Fruit fly (Drosophila melanogaster) Kc167 (cell line): Measurements from ENCODE around the gene Cad74A.

Experiments
- Myc ChIP-seq: fragments of >200 bp; optimal IDR thresholded peaks from 2 replicates; lab custom pipeline; 2017; ENCODE audit warnings: missing external identifiers
- Sin3A ChIP-seq: fragments of >200 bp; optimal IDR thresholded peaks from 2 replicates; lab custom pipeline; 2018; ENCODE audit warnings: missing external identifiers
- h ChIP-seq: fragments of >200 bp; optimal IDR thresholded peaks from 3 replicates; lab custom pipeline; 2018; ENCODE audit warnings: missing external identifiers
- insv ChIP-seq: fragments of >200 bp; optimal IDR thresholded peaks from 3 replicates; lab custom pipeline; 2018; ENCODE audit warnings: missing external identifiers
- psq ChIP-seq: fragments of >200 bp; optimal IDR thresholded peaks from 2 replicates; lab custom pipeline; 2017; ENCODE audit warnings: missing external identifiers
- ttk ChIP-seq: sonication (Bioruptor generic); optimal IDR thresholded peaks from 2 replicates; lab custom pipeline; 2017; ENCODE audit warnings: missing external identifiers

Gene Cad74A

dm6 chr3L:17379311-17379710, at the start of gene Cad74A:
Cad74A (minus strand) TSS chr3L:17379530.
- TF ChIP-seq insv (lab: Kevin White, UChicago): no peak
- no peak for TF ChIP-seq Myc (lab: Kevin White, UChicago)
- no peak for TF ChIP-seq ttk (lab: Kevin White, UChicago)

dm6 chr3L:17428779-17429178, 49.4 kb upstream of the Cad74A start, which contains the start of gene Gorab:
Gorab (minus strand) TSS chr3L:17428836.
- TF ChIP-seq ttk (lab: Kevin White, UChicago) (no peak), Myc (lab: Kevin White, UChicago) (no peak), insv (lab: Kevin White, UChicago) (no peak), Sin3A (no peak), h (no peak), psq (lab: Kevin White, UChicago) (no peak)

dm6 chr3L:17427013-17427412, 47.7 kb upstream of the Cad74A start, which contains the start of gene Polr3G:
Polr3G (minus strand) TSS chr3L:17427130.
- TF ChIP-seq h (no peak), ttk (lab: Kevin White, UChicago) (no peak), psq (lab: Kevin White, UChicago) (no peak), insv (lab: Kevin White, UChicago) (no peak), Myc (lab: Kevin White, UChicago) (no peak), Sin3A (no peak)

- no peak for TF ChIP-seq ttk (lab: Kevin White, UChicago)
- no peak for TF ChIP-seq Myc (lab: Kevin White, UChicago)
- TF ChIP-seq psq (lab: Kevin White, UChicago): no peak
- no peak for TF ChIP-seq h
- TF ChIP-seq insv (lab: Kevin White, UChicago): no peak
- TF ChIP-seq Sin3A: no peak
These were observed 45.9 kb upstream of the Cad74A start, which contains the start of the genes Sec3 and COX7B for dm6 chr3L:17425132-17425713. Sec3 (minus strand) TSS chr3L:17425217. COX7B (plus strand) TSS chr3L:17425477.

- TF ChIP-seq psq (lab: Kevin White, UChicago) (no peak), h (no peak), Sin3A (no peak), ttk (lab: Kevin White, UChicago) (no peak)
These were observed 42.0 kb upstream of the Cad74A start, which contains the start of gene blot for dm6 chr3L:17421319-17421718. blot (minus strand) TSS chr3L:17421514.

- TF ChIP-seq ttk (lab: Kevin White, UChicago): no peak
- TF ChIP-seq psq (lab: Kevin White, UChicago): no peak
- no peak for TF ChIP-seq Myc (lab: Kevin White, UChicago)
- TF ChIP-seq h: no peak
- no peak for TF ChIP-seq Sin3A
- TF ChIP-seq insv (lab: Kevin White, UChicago): no peak
These were observed 41.4 kb upstream of the Cad74A start for dm6 chr3L:17420610-17421194.

- TF ChIP-seq Sin3A: no peak
- no peak for TF ChIP-seq h
- TF ChIP-seq ttk (lab: Kevin White, UChicago): no peak
- no peak for TF ChIP-seq insv (lab: Kevin White, UChicago)
- no peak for TF ChIP-seq Myc (lab: Kevin White, UChicago)
- no peak for TF ChIP-seq psq (lab: Kevin White, UChicago)
These were observed 39.9 kb upstream of the Cad74A start for dm6 chr3L:17419103-17419741.

- no peak for TF ChIP-seq h
- no peak for TF ChIP-seq insv (lab: Kevin White, UChicago)
- no peak for TF ChIP-seq Sin3A
- TF ChIP-seq psq (lab: Kevin White, UChicago): no peak
- no peak for TF ChIP-seq ttk (lab: Kevin White, UChicago)
- TF ChIP-seq Myc (lab: Kevin White, UChicago): no peak
These were observed 36.8 kb upstream of the Cad74A start for dm6 chr3L:17415967-17416749.

dm6 chr3L:17412146-17412545, 32.8 kb upstream of the Cad74A start:
- TF ChIP-seq ttk (lab: Kevin White, UChicago): no peak
- TF ChIP-seq Myc (lab: Kevin White, UChicago): no peak
- TF ChIP-seq psq (lab: Kevin White, UChicago): no peak
- TF ChIP-seq h: no peak
- TF ChIP-seq Sin3A: no peak
- TF ChIP-seq insv (lab: Kevin White, UChicago): no peak

dm6 chr3L:17411273-17411672, 31.9 kb upstream of the Cad74A start:
- no peak for TF ChIP-seq h
- TF ChIP-seq Sin3A: no peak
- no peak for TF ChIP-seq psq (lab: Kevin White, UChicago)
- no peak for TF ChIP-seq Myc (lab: Kevin White, UChicago)
- TF ChIP-seq insv (lab: Kevin White, UChicago): no peak
- no peak for TF ChIP-seq ttk (lab: Kevin White, UChicago)

dm6 chr3L:17407480-17408093, 28.3 kb upstream of the Cad74A start:
- TF ChIP-seq ttk (lab: Kevin White, UChicago): no peak
- TF ChIP-seq psq (lab: Kevin White, UChicago): no peak
- no peak for TF ChIP-seq Myc (lab: Kevin White, UChicago)
- TF ChIP-seq Sin3A: no peak
- TF ChIP-seq h: no peak
- no peak for TF ChIP-seq insv (lab: Kevin White, UChicago)
